Worm (Caenorhabditis elegans): ENCODE data around the gene bca-2.

DNA sequence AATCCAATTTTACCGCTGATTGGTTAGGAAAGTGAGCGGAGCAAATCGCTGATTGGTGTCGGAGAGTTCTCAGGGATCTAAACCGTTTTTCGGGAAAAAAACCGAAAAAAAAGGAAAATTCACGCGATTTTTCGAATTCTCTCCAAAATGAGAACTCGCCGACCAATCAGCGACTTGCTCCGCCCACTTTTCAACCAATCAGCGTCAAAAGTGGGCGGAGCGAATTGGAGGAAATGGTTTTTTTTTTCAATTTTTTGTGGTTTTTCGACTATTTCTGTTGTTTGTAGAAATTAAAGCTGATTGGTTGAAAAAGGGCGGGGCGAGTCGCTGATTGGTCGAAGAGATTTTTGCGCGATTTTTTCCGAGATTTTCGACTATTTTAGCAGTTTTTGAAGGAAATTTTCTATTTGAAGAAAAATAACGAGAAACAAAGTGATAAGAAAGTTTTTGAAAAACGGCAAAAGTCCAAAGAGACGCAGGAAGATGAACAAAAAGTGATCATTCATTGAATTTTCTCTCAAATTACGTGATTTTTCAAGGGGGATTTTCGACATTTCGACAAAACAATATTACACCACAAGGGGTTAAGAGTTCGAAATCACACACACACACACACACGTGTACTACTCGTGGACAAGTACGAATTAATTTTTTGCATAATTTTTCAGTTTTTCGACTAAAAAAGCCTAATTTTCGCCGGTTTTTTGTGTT, 735 bp upstream of the bca-2 start:
- TF ChIP-seq mdl-1 (tag; optimal IDR thresholded peaks at IDR 0.05): no peak
- no peak for TF ChIP-seq lsy-2 (tag; optimal IDR thresholded peaks at IDR 0.05)
- no peak for TF ChIP-seq R02D3.7 (tag; optimal IDR thresholded peaks at IDR 0.05)
- TF ChIP-seq nhr-10 (tag; optimal IDR thresholded peaks at IDR 0.05): no peak
